Fruit fly (Drosophila melanogaster): ENCODE measurements around the gene Rtel1.
A peak's percentile ranks its signal among the peaks of the same experiment; 100 is the strongest.

Gene Rtel1

dm6 chrX:5764001-5764892 is 16.7 kb downstream of the Rtel1 start, which contains the start of the genes MAPk-Ak2 and CG42699:
MAPk-Ak2 (minus strand) TSS chrX:5764203.
CG42699 (plus strand) TSS chrX:5764553.
- TF ChIP-seq CG8478 (optimal IDR thresholded peaks at IDR 0.05) = no peak
- peak in 1 of 2 experiments; percentile 18 for TF ChIP-seq CTCF (optimal IDR thresholded peaks at IDR 0.05)

dm6 chrX:5766732-5767131 is 19.2 kb downstream of the Rtel1 start:
- TF ChIP-seq CTCF (optimal IDR thresholded peaks at IDR 0.05) (no peak), CG8478 (optimal IDR thresholded peaks at IDR 0.05) (no peak)

DNA sequence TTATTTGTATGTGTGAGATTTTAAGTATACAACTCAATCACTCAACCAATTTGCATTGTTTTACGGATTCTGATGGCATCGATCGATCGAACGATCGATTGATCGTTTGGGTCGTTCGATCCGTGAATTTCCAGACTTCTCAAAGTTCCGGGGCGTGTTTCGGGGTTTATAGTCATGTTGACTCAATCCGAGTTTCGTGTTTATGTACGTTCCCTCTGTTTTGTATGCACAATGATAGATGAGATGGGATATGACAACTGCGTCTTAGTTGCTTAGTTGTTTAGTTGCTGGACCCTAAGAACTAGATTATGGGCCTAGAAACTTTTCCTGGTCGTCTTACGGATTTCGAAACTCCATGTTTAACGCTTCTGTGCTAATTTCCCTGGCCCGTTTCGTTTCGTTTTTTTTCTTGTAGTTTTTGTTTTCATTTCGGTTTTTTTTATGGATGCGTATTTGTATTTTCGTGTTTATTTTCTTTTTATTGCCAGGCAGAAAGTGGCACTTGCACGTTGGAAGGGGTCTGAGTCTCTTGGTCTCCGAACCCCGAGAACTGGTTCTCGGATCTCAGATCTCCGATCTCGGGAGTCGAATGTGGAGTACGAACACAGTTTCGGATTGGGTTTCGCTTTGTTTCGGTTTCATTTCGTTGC is 21.2 kb downstream of the Rtel1 start:
- TF ChIP-seq CTCF (optimal IDR thresholded peaks at IDR 0.05) = no peak
- TF ChIP-seq CG8478 (optimal IDR thresholded peaks at IDR 0.05) = no peak

DNA sequence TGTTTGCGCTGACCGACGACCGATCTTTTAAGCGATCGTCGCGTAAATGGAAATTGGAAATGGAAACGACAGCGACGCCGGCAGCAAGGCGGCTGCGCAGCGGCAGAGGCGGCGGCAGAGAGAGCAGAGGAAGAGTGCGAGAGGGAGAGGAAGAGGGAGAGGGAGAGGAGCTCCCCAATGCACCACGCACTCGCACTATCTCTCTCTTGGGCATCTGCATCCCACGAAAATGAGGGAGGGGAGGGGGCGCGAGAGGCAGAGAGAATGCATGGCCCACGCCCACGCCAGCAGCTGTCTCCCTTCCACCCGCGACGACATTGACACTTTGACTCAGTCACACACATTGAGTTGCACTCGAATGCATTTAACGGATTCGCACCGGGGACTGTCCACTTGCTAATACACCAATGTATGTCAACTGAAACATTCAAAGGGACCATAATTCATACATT is 23.2 kb downstream of the Rtel1 start, which contains the start of gene CG3097:
CG3097 (minus strand) TSS at position 51 of the 452 bp plus-strand sequence.
- TF ChIP-seq CTCF (optimal IDR thresholded peaks at IDR 0.05) (no peak), CG8478 (optimal IDR thresholded peaks at IDR 0.05) (no peak)

DNA sequence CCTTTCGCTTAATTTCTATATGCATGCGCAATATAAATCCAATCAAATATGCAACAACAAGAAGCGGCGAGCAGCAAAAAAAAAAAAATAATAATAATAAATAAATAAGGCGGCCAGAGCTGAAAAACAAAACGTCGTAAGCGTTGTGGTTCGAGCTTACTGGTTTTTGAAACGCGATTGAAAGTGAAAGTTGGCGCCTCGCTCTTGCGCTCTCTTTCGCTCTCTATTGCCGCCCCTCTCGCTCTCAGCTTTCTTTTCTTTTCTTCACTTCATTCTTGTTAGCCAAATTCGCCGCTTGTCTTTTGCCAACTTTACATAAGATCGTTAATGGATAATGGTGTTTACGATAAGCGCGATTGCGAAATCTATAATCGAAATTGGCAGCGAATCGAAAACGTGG is 24.9 kb downstream of the Rtel1 start:
- no peak for TF ChIP-seq CG8478 (optimal IDR thresholded peaks at IDR 0.05)
- TF ChIP-seq CTCF (optimal IDR thresholded peaks at IDR 0.05) = no peak

dm6 chrX:5776547-5776946 is 29.0 kb downstream of the Rtel1 start, which contains the start of gene CG42264:
CG42264 (minus strand) TSS chrX:5776647.
- TF ChIP-seq CG8478 (optimal IDR thresholded peaks at IDR 0.05) (no peak), CTCF (optimal IDR thresholded peaks at IDR 0.05) (no peak)

dm6 chrX:5781520-5781919 is 34.0 kb downstream of the Rtel1 start, which contains the start of gene CG3108:
CG3108 (minus strand) TSS chrX:5781620.
- TF ChIP-seq CG8478 (optimal IDR thresholded peaks at IDR 0.05) (no peak), CTCF (optimal IDR thresholded peaks at IDR 0.05) (no peak)

dm6 chrX:5783260-5784040 is 35.9 kb downstream of the Rtel1 start:
- TF ChIP-seq CG8478 (optimal IDR thresholded peaks at IDR 0.05) = no peak
- TF ChIP-seq CTCF (optimal IDR thresholded peaks at IDR 0.05) = no peak

DNA sequence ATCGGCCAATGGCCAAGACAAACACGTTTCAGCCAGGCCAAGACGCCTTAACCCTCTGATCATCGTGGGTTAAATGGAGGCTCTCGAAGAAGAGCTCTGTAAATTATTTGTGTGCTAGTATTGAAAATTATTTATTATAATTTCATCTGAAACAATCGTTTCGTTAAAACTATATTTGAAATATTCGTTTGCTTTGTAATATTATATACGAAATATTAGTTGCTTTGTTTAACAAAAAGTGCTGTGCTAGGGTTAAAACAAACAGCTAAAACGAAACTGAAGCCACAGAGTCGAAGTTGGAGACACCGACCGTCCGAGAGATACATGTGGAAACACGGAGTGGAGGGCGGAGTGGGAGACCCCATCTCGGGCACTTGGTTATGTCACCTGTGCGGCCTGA is 39.0 kb downstream of the Rtel1 start:
- no peak for TF ChIP-seq CG8478 (optimal IDR thresholded peaks at IDR 0.05)
- TF ChIP-seq CTCF (optimal IDR thresholded peaks at IDR 0.05) = no peak

DNA sequence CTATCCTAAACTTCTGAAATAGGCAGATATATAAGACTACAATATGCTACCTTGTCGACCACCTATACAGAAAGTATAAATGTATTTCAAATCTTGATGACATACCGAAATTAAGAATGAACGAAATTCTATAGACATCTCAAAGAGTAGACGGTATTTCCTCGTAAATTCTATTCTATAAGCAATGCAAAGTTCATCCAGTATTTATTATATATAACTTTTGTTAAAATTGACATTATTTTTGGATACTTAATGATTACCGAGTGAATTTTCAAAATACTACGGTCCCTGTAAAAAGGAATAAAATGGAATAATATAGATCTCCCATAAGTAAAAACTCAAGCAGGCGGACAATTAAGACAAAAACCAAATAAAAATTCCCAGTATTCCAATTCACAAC is 41.6 kb downstream of the Rtel1 start, which contains the start of gene CG15767:
CG15767 (plus strand) TSS at position 301 of the 400 bp plus-strand sequence.
- TF ChIP-seq CG8478 (optimal IDR thresholded peaks at IDR 0.05) = no peak
- TF ChIP-seq CTCF (optimal IDR thresholded peaks at IDR 0.05) = no peak

- TF ChIP-seq CG8478 (optimal IDR thresholded peaks at IDR 0.05) = no peak
- no peak for TF ChIP-seq CTCF (optimal IDR thresholded peaks at IDR 0.05)
Measured at dm6 chrX:5791840-5792239, 44.3 kb downstream of the Rtel1 start, which contains the start of gene CG12239. CG12239 (plus strand) TSS chrX:5792140.

DNA sequence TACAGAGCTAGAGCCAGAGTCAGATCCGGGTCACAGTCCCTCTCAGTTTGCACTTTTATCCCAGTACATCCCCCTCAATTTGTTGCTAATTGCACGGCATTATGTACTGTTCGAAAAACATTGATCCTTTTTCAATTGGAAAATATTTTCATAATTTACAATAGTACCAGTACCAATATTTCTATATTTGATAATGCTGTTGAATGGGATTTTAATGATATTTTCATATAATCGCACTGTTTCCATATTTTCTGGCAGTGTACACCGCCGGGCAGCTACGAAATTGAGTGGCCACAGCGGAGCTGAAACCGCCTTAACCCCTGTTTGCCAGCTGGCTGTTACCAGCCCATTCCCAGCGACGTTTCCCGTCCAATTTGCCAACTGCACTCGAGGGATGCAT is 53.1 kb downstream of the Rtel1 start:
- TF ChIP-seq CTCF (optimal IDR thresholded peaks at IDR 0.05) (no peak), CG8478 (optimal IDR thresholded peaks at IDR 0.05) (no peak)
